Fruit fly (Drosophila melanogaster): ENCODE data around the gene tgo.
A peak's percentile ranks its signal among the peaks of the same experiment; 100 is the strongest.

tgo gene

DNA sequence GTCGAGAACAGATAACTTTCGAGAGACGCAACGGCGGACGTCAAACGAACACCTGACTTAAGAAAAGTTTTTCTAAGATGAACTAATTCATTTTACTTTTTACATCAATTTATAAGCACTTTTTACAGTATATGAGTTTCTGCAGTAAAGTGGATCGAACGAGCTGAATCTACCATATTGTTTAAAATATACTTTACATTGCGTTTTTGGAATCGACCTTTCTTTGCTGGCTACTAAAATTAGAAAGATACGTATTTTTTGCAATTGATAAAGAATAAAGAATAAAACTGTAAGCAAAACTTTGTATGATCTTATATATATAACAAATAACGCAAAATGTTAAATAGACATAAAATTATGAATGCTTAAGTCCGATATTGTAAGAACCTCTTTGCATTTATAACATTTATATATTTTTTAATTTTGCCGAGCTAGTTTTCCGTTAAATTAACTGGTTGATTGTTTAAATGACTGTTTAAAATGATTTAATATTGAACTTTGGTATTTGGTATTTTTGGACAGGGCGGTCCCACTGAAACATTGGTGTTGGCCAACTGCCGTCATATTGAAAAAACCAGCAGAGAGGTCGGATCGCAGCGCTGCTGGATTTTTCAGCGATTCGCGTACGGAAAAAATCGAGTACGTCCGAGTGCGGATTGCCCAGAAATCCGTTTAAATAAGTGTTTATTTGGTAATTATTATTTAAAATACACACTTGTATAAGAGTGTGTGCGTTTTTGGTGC lies 32.3 kb upstream of the tgo start, which contains the start of gene Kdm2 (continued):
- no peak for TF ChIP-seq CG7372 (GFP tag; IDR thresholded peaks at IDR 0.05)
- TF ChIP-seq MTF-1 (GFP tag; optimal IDR thresholded peaks at IDR 0.05; ENCODE audit: borderline replicate concordance): peak; percentile 63
- TF ChIP-seq otp (GFP tag; IDR thresholded peaks at IDR 0.05): no peak
- peak; percentile 63 for TF ChIP-seq gro (GFP tag; optimal IDR thresholded peaks at IDR 0.05)
- no peak for TF ChIP-seq al (GFP tag; IDR thresholded peaks at IDR 0.05)
- TF ChIP-seq ems (GFP tag; optimal IDR thresholded peaks at IDR 0.05): no peak
- TF ChIP-seq CG14710 (tag; optimal IDR thresholded peaks at IDR 0.05): peak; percentile 49
- peak; percentile 45 for TF ChIP-seq Deaf1 (tag; optimal IDR thresholded peaks at IDR 0.05)
- no peak for TF ChIP-seq hth (optimal IDR thresholded peaks at IDR 0.05)
- peak; percentile 34 for TF ChIP-seq BtbVII (GFP tag; optimal IDR thresholded peaks at IDR 0.05)
- no peak for TF ChIP-seq CG1792 (GFP tag; optimal IDR thresholded peaks at IDR 0.05)
- no peak for TF ChIP-seq CG11560 (tag; IDR thresholded peaks at IDR 0.05)
- TF ChIP-seq row (GFP tag; IDR thresholded peaks at IDR 0.05): no peak
- peak; percentile 42 for TF ChIP-seq stwl (tag; optimal IDR thresholded peaks at IDR 0.05)
- TF ChIP-seq CG13624 (GFP tag; optimal IDR thresholded peaks at IDR 0.05): no peak
- peak; percentile 30 for TF ChIP-seq CG1233 (GFP tag; optimal IDR thresholded peaks at IDR 0.05)
- no peak for TF ChIP-seq CG32532 (GFP tag; IDR thresholded peaks at IDR 0.05)
- TF ChIP-seq trem (tag; optimal IDR thresholded peaks at IDR 0.05): peak; percentile 65
- TF ChIP-seq Adf1 (GFP tag; IDR thresholded peaks at IDR 0.05): no peak
- no peak for TF ChIP-seq eve (GFP tag; optimal IDR thresholded peaks at IDR 0.05)
- no peak for TF ChIP-seq CG8290 (GFP tag; optimal IDR thresholded peaks at IDR 0.05)
- peak in 1 of 2 experiments; percentile 77 for TF ChIP-seq CG8290 (tag; optimal IDR thresholded peaks at IDR 0.05)
- TF ChIP-seq Doc3 (GFP tag; IDR thresholded peaks at IDR 0.05; ENCODE audit: partially characterized antibody): no peak
- peak; percentile 62 for TF ChIP-seq CG12659 (GFP tag; optimal IDR thresholded peaks at IDR 0.05)
- TF ChIP-seq Sin3A (optimal IDR thresholded peaks at IDR 0.05): no peak
- no peak for TF ChIP-seq ssp (GFP tag; IDR thresholded peaks at IDR 0.05)
- TF ChIP-seq Side (GFP tag; optimal IDR thresholded peaks at IDR 0.05): no peak
- TF ChIP-seq Bgb (GFP tag; IDR thresholded peaks at IDR 0.05; ENCODE audit: partially characterized antibody): no peak
- TF ChIP-seq nmo (GFP tag; optimal IDR thresholded peaks at IDR 0.05): no peak
- no peak for TF ChIP-seq CG10462 (GFP tag; optimal IDR thresholded peaks at IDR 0.05)
- TF ChIP-seq CG17385 (GFP tag; optimal IDR thresholded peaks at IDR 0.05): peak; percentile 42
- TF ChIP-seq CG12219 (GFP tag; optimal IDR thresholded peaks at IDR 0.05): no peak
- no peak for TF ChIP-seq Lim3 (GFP tag; IDR thresholded peaks at IDR 0.05)
- TF ChIP-seq ase (GFP tag; IDR thresholded peaks at IDR 0.05): no peak
- peak in 1 of 2 experiments; percentile 36 for TF ChIP-seq insv (GFP tag; optimal IDR thresholded peaks at IDR 0.05)
- TF ChIP-seq Sry-β (GFP tag; optimal IDR thresholded peaks at IDR 0.05): no peak
- TF ChIP-seq vfl (GFP tag; optimal IDR thresholded peaks at IDR 0.05): no peak
- TF ChIP-seq peb (GFP tag; IDR thresholded peaks at IDR 0.05): no peak
- TF ChIP-seq rib (GFP tag; IDR thresholded peaks at IDR 0.05): no peak
- no peak for TF ChIP-seq GATAe (GFP tag; conservative IDR thresholded peaks at IDR 0.05)
- TF ChIP-seq CG9876 (GFP tag; optimal IDR thresholded peaks at IDR 0.05): no peak
- TF ChIP-seq hbn (GFP tag; IDR thresholded peaks at IDR 0.05; ENCODE audit: partially characterized antibody): no peak
- TF ChIP-seq wor (GFP tag; IDR thresholded peaks at IDR 0.05): no peak
- no peak for TF ChIP-seq Chrac-16 (GFP tag; optimal IDR thresholded peaks at IDR 0.05)
- no peak for TF ChIP-seq abd-A (tag; optimal IDR thresholded peaks at IDR 0.05)
- no peak for TF ChIP-seq CG3065 (GFP tag; optimal IDR thresholded peaks at IDR 0.05)
- TF ChIP-seq MESR4 (GFP tag; optimal IDR thresholded peaks at IDR 0.05): peak; percentile 74
- no peak for TF ChIP-seq hb (GFP tag; IDR thresholded peaks at IDR 0.05; ENCODE audit: partially characterized antibody)
- no peak for TF ChIP-seq CG6254 (GFP tag; optimal IDR thresholded peaks at IDR 0.05)
- TF ChIP-seq chif (GFP tag; optimal IDR thresholded peaks at IDR 0.05): peak in 1 of 2 experiments; percentile 5
- TF ChIP-seq CG6683 (GFP tag; optimal IDR thresholded peaks at IDR 0.05): no peak

Measured in whole organism, embryonic.